Fruit fly (Drosophila melanogaster): ENCODE results near the gene CG2003.

CG2003 gene

dm6 chr3R:31977548-31978133 is at the start of gene CG2003:
CG2003 (plus strand) TSS chr3R:31978121.
- TF ChIP-seq CG11617 (GFP tag; optimal IDR thresholded peaks at IDR 0.05) (no peak), tj (GFP tag; optimal IDR thresholded peaks at IDR 0.05) (no peak), cnc (optimal IDR thresholded peaks at IDR 0.05) (no peak), pad (GFP tag; optimal IDR thresholded peaks at IDR 0.05) (no peak), ovo (GFP tag; optimal IDR thresholded peaks at IDR 0.05) (no peak), cic (GFP tag; optimal IDR thresholded peaks at IDR 0.05) (no peak), bab1 (GFP tag; optimal IDR thresholded peaks at IDR 0.05) (no peak)

dm6 chr3R:31928439-31928838 is 49.5 kb upstream of the CG2003 start:
- no peak for TF ChIP-seq CG5204 (GFP tag; optimal IDR thresholded peaks at IDR 0.05)
- no peak for TF ChIP-seq ovo (GFP tag; optimal IDR thresholded peaks at IDR 0.05)
- no peak for TF ChIP-seq cic (GFP tag; optimal IDR thresholded peaks at IDR 0.05)
- no peak for TF ChIP-seq tj (GFP tag; optimal IDR thresholded peaks at IDR 0.05)
- TF ChIP-seq CG7045 (GFP tag; optimal IDR thresholded peaks at IDR 0.05), result no peak
- no peak for TF ChIP-seq CG33017 (tag; optimal IDR thresholded peaks at IDR 0.05)
- TF ChIP-seq pad (GFP tag; optimal IDR thresholded peaks at IDR 0.05), result no peak
- TF ChIP-seq CG12768 (GFP tag; optimal IDR thresholded peaks at IDR 0.05), result no peak
- no peak for TF ChIP-seq CG11617 (GFP tag; optimal IDR thresholded peaks at IDR 0.05)
- no peak for TF ChIP-seq Hr96 (GFP tag; optimal IDR thresholded peaks at IDR 0.05)
- TF ChIP-seq toe (GFP tag; optimal IDR thresholded peaks at IDR 0.05), result no peak

dm6 chr3R:31936003-31936496 is 41.9 kb upstream of the CG2003 start:
- no peak for TF ChIP-seq cnc (optimal IDR thresholded peaks at IDR 0.05)
- TF ChIP-seq CG33017 (tag; optimal IDR thresholded peaks at IDR 0.05), result no peak
- TF ChIP-seq CG11617 (GFP tag; optimal IDR thresholded peaks at IDR 0.05), result no peak
- no peak for TF ChIP-seq kay (GFP tag; ENCODE audit: borderline replicate concordance)
- no peak for TF ChIP-seq pad (GFP tag; optimal IDR thresholded peaks at IDR 0.05)
- TF ChIP-seq CG1620 (GFP tag; optimal IDR thresholded peaks at IDR 0.05), result no peak
- TF ChIP-seq bab1 (GFP tag; optimal IDR thresholded peaks at IDR 0.05), result no peak
- TF ChIP-seq Mnt (GFP tag; optimal IDR thresholded peaks at IDR 0.05), result no peak
- no peak for TF ChIP-seq CG7045 (GFP tag; optimal IDR thresholded peaks at IDR 0.05)
- no peak for TF ChIP-seq CG14711 (tag; optimal IDR thresholded peaks at IDR 0.05)
- no peak for TF ChIP-seq Hr96 (GFP tag; optimal IDR thresholded peaks at IDR 0.05)
- no peak for TF ChIP-seq tj (GFP tag; optimal IDR thresholded peaks at IDR 0.05)
- no peak for TF ChIP-seq Clk (GFP tag; optimal IDR thresholded peaks at IDR 0.05)
- TF ChIP-seq CG7101 (tag; optimal IDR thresholded peaks at IDR 0.05), result no peak

DNA sequence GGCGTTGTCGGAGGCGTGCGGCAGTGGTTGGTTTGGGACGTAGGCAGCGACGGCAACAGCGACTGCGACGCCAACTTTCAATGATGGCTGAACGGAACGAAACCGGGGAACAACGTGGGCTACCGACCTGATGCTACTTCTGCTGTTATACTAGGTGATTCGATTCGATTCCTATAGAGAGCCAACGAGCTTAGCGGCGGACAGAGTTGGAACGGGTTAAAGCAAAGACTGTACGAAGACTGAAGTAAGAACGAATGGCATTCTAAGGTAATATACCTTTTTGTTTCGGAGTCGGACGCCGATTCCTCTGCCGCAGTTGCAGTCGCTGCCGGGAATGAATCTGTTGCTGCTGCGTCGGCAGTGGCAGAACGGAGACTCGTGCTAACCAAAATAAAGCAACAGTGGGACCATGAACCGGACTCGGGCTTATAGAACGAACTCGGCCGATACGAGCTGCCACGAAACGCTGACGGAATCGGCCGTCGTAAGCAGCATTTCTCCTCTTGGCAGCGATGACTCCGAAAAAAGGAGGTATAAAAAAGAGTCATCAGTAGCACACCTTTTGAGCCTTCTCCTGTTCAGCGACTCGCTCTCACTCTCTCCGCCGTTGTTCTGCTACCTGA is 40.7 kb upstream of the CG2003 start:
- no peak for TF ChIP-seq CG7045 (GFP tag; optimal IDR thresholded peaks at IDR 0.05)
- TF ChIP-seq CG5204 (GFP tag; optimal IDR thresholded peaks at IDR 0.05), result no peak
- TF ChIP-seq Crg-1 (GFP tag; optimal IDR thresholded peaks at IDR 0.05), result no peak
- no peak for TF ChIP-seq CG7101 (tag; optimal IDR thresholded peaks at IDR 0.05)
- TF ChIP-seq Hr96 (GFP tag; optimal IDR thresholded peaks at IDR 0.05), result no peak
- TF ChIP-seq cic (GFP tag; optimal IDR thresholded peaks at IDR 0.05), result no peak
- no peak for TF ChIP-seq CG12768 (GFP tag; optimal IDR thresholded peaks at IDR 0.05)
- no peak for TF ChIP-seq toe (GFP tag; optimal IDR thresholded peaks at IDR 0.05)
- peak; percentile 97 for TF ChIP-seq pad (GFP tag; optimal IDR thresholded peaks at IDR 0.05)

dm6 chr3R:31937874-31938617 is 39.9 kb upstream of the CG2003 start:
- TF ChIP-seq cnc (optimal IDR thresholded peaks at IDR 0.05) (no peak), CG14711 (tag; optimal IDR thresholded peaks at IDR 0.05) (no peak), CG33017 (tag; optimal IDR thresholded peaks at IDR 0.05) (no peak), pad (GFP tag; optimal IDR thresholded peaks at IDR 0.05) (peak; percentile 94), ovo (GFP tag; optimal IDR thresholded peaks at IDR 0.05) (no peak), Crg-1 (GFP tag; optimal IDR thresholded peaks at IDR 0.05) (no peak)

DNA sequence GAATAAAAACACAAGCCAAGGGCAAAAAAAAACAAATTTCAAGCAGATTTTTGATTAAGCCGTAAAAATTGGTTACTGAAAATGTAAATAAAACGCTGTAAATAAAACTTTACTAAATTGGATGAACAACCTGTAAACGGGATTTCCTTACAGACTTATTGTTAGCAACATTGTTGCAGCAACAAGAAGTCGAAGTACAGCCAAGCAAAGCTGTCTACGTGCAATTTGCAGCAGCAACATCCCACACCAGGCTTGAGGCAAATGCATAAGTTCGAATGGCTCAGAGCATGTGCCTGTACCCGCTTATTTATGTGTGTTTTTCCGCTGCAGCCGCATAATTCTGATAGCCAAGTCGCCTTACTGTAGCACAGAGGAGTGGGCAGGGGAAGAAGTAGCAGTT is 38.3 kb upstream of the CG2003 start:
- TF ChIP-seq CG7045 (GFP tag; optimal IDR thresholded peaks at IDR 0.05) (no peak), CG33017 (tag; optimal IDR thresholded peaks at IDR 0.05) (no peak), CG5204 (GFP tag; optimal IDR thresholded peaks at IDR 0.05) (no peak), Clk (GFP tag; optimal IDR thresholded peaks at IDR 0.05) (no peak), bab1 (GFP tag; optimal IDR thresholded peaks at IDR 0.05) (no peak), cic (GFP tag; optimal IDR thresholded peaks at IDR 0.05) (no peak), CG11617 (GFP tag; optimal IDR thresholded peaks at IDR 0.05) (no peak), Crg-1 (GFP tag; optimal IDR thresholded peaks at IDR 0.05) (no peak), cnc (optimal IDR thresholded peaks at IDR 0.05) (no peak), Mnt (GFP tag; optimal IDR thresholded peaks at IDR 0.05) (no peak), CG7101 (tag; optimal IDR thresholded peaks at IDR 0.05) (no peak), CG12768 (GFP tag; optimal IDR thresholded peaks at IDR 0.05) (no peak), kay (GFP tag; ENCODE audit: borderline replicate concordance) (no peak), ovo (GFP tag; optimal IDR thresholded peaks at IDR 0.05) (no peak), CG14711 (tag; optimal IDR thresholded peaks at IDR 0.05) (no peak), CG1620 (GFP tag; optimal IDR thresholded peaks at IDR 0.05) (no peak), tj (GFP tag; optimal IDR thresholded peaks at IDR 0.05) (no peak), toe (GFP tag; optimal IDR thresholded peaks at IDR 0.05) (no peak), Hr96 (GFP tag; optimal IDR thresholded peaks at IDR 0.05) (no peak)
